Worm (Caenorhabditis elegans): ENCODE measurements around the gene Y65A5A.1.

ce11 chrIV:16380278-16380677 is 19.3 kb downstream of the Y65A5A.1 start:
- TF ChIP-seq W03F9.2 (tag; optimal IDR thresholded peaks at IDR 0.05): no peak
- TF ChIP-seq dao-5 (tag; optimal IDR thresholded peaks at IDR 0.05): no peak
- TF ChIP-seq him-1 (tag; optimal IDR thresholded peaks at IDR 0.05): no peak
